Worm (Caenorhabditis elegans): ENCODE measurements around the gene deg-1.

deg-1 gene

ce11 chrX:7799680-7800079, 46.8 kb downstream of the deg-1 start, which contains the start of gene gpx-7:
TSS of gene gpx-7 (minus strand) at chrX:7799780.
- TF ChIP-seq fos-1 (tag; optimal IDR thresholded peaks at IDR 0.05): peak; percentile 12
- no peak for TF ChIP-seq alr-1 (tag; optimal IDR thresholded peaks at IDR 0.05)

ce11 chrX:7800370-7800769, 47.5 kb downstream of the deg-1 start:
- no peak for TF ChIP-seq dmd-4 (tag; optimal IDR thresholded peaks at IDR 0.05)
- TF ChIP-seq mdl-1 (tag; optimal IDR thresholded peaks at IDR 0.05): no peak
- no peak for TF ChIP-seq lin-39 (tag; optimal IDR thresholded peaks at IDR 0.05)
- no peak for TF ChIP-seq ztf-1 (GFP tag; conservative IDR thresholded peaks at IDR 0.05)
- TF ChIP-seq gmeb-1 (tag; optimal IDR thresholded peaks at IDR 0.05): no peak
- no peak for TF ChIP-seq egl-27 (tag; optimal IDR thresholded peaks at IDR 0.05)
- TF ChIP-seq ama-1 (optimal IDR thresholded peaks at IDR 0.05): no peak
- TF ChIP-seq C34F6.9 (tag; optimal IDR thresholded peaks at IDR 0.05): no peak
- TF ChIP-seq peb-1 (tag; optimal IDR thresholded peaks at IDR 0.05): no peak
- TF ChIP-seq nhr-11 (tag; optimal IDR thresholded peaks at IDR 0.05): no peak
- TF ChIP-seq ztf-4 (tag; optimal IDR thresholded peaks at IDR 0.05): no peak
- no peak for TF ChIP-seq F13H6.1 (tag; optimal IDR thresholded peaks at IDR 0.05)
- no peak for TF ChIP-seq nhr-21 (tag; optimal IDR thresholded peaks at IDR 0.05)
- no peak for TF ChIP-seq nhr-23 (tag; optimal IDR thresholded peaks at IDR 0.05)
- TF ChIP-seq nhr-77 (tag; optimal IDR thresholded peaks at IDR 0.05): no peak

- no peak for TF ChIP-seq elt-3 (tag; optimal IDR thresholded peaks at IDR 0.05)
Observed at ce11 chrX:7808388-7808787, 55.5 kb downstream of the deg-1 start.

- TF ChIP-seq blmp-1 (tag; optimal IDR thresholded peaks at IDR 0.05; ENCODE audit: insufficient read depth): peak; percentile 59
- peak; percentile 32 for TF ChIP-seq ceh-16 (tag; optimal IDR thresholded peaks at IDR 0.05)
- peak; percentile 64 for TF ChIP-seq nhr-25 (tag; optimal IDR thresholded peaks at IDR 0.05)
- peak; percentile 92 for TF ChIP-seq nhr-129 (tag; optimal IDR thresholded peaks at IDR 0.05)
- no peak for TF ChIP-seq dmd-4 (tag; optimal IDR thresholded peaks at IDR 0.05)
- TF ChIP-seq egl-27 (tag; optimal IDR thresholded peaks at IDR 0.05): peak; percentile 12
- TF ChIP-seq ztf-4 (tag; optimal IDR thresholded peaks at IDR 0.05): peak; percentile 42
- peak in 1 of 2 experiments; percentile 23 for TF ChIP-seq mdl-1 (tag; optimal IDR thresholded peaks at IDR 0.05)
- TF ChIP-seq snpc-4 (tag; optimal IDR thresholded peaks at IDR 0.05): no peak
- peak; percentile 2 for TF ChIP-seq sma-3 (GFP tag; optimal IDR thresholded peaks at IDR 0.05)
- peak; percentile 40 for TF ChIP-seq fos-1 (tag; optimal IDR thresholded peaks at IDR 0.05)
- peak; percentile 76 for TF ChIP-seq crh-2 (tag; optimal IDR thresholded peaks at IDR 0.05)
- TF ChIP-seq sma-9 (GFP tag; optimal IDR thresholded peaks at IDR 0.05): peak; percentile 48
- TF ChIP-seq sma-9 (tag; optimal IDR thresholded peaks at IDR 0.05): no peak
- no peak for TF ChIP-seq ama-1 (optimal IDR thresholded peaks at IDR 0.05)
- no peak for TF ChIP-seq lin-11 (tag; optimal IDR thresholded peaks at IDR 0.05)
- peak; percentile 22 for TF ChIP-seq unc-55 (GFP tag; optimal IDR thresholded peaks at IDR 0.05)
- peak; percentile 75 for TF ChIP-seq F13H6.1 (tag; optimal IDR thresholded peaks at IDR 0.05)
- TF ChIP-seq nhr-6 (tag; optimal IDR thresholded peaks at IDR 0.05): peak; percentile 70
- TF ChIP-seq C34F6.9 (tag; optimal IDR thresholded peaks at IDR 0.05): peak; percentile 79
- TF ChIP-seq Y55F3AM.14 (GFP tag; optimal IDR thresholded peaks at IDR 0.05): no peak
- TF ChIP-seq nhr-11 (tag; optimal IDR thresholded peaks at IDR 0.05): no peak
- TF ChIP-seq lsy-2 (tag; optimal IDR thresholded peaks at IDR 0.05): peak; percentile 15 to 66
- peak; percentile 35 for TF ChIP-seq zag-1 (tag; optimal IDR thresholded peaks at IDR 0.05)
- TF ChIP-seq sem-4 (tag; optimal IDR thresholded peaks at IDR 0.05): peak; percentile 29
Observed at ce11 chrX:7809352-7810196, 56.7 kb downstream of the deg-1 start.

- TF ChIP-seq lsy-2 (tag; optimal IDR thresholded peaks at IDR 0.05): peak in 1 of 2 experiments; percentile 33
- peak; percentile 46 for TF ChIP-seq crh-2 (tag; optimal IDR thresholded peaks at IDR 0.05)
- TF ChIP-seq unc-62 (GFP tag; optimal IDR thresholded peaks at IDR 0.05): no peak
- no peak for TF ChIP-seq elt-1 (tag; optimal IDR thresholded peaks at IDR 0.05)
- no peak for TF ChIP-seq peb-1 (tag; optimal IDR thresholded peaks at IDR 0.05)
- no peak for TF ChIP-seq mdl-1 (tag; optimal IDR thresholded peaks at IDR 0.05)
- TF ChIP-seq nhr-129 (tag; optimal IDR thresholded peaks at IDR 0.05): peak; percentile 9
- peak; percentile 69 for TF ChIP-seq sma-9 (GFP tag; optimal IDR thresholded peaks at IDR 0.05)
- no peak for TF ChIP-seq sma-9 (tag; optimal IDR thresholded peaks at IDR 0.05)
- peak; percentile 34 for TF ChIP-seq nhr-6 (tag; optimal IDR thresholded peaks at IDR 0.05)
- no peak for TF ChIP-seq ztf-1 (GFP tag; conservative IDR thresholded peaks at IDR 0.05)
- TF ChIP-seq skn-1 (tag; optimal IDR thresholded peaks at IDR 0.05): no peak
- TF ChIP-seq aly-2 (tag; optimal IDR thresholded peaks at IDR 0.05): no peak
- TF ChIP-seq C34F6.9 (tag; optimal IDR thresholded peaks at IDR 0.05): peak; percentile 25
- TF ChIP-seq fos-1 (tag; optimal IDR thresholded peaks at IDR 0.05): no peak
- TF ChIP-seq F13H6.1 (tag; optimal IDR thresholded peaks at IDR 0.05): no peak
- peak; percentile 41 for TF ChIP-seq nhr-21 (tag; optimal IDR thresholded peaks at IDR 0.05)
- TF ChIP-seq unc-55 (GFP tag; optimal IDR thresholded peaks at IDR 0.05): peak; percentile 22
- TF ChIP-seq nhr-23 (tag; optimal IDR thresholded peaks at IDR 0.05): no peak
- peak; percentile 30 for TF ChIP-seq lin-13 (GFP tag; optimal IDR thresholded peaks at IDR 0.05)
- TF ChIP-seq lin-11 (tag; optimal IDR thresholded peaks at IDR 0.05): no peak
- no peak for TF ChIP-seq nhr-25 (tag; optimal IDR thresholded peaks at IDR 0.05)
Observed at ce11 chrX:7810991-7811390, 58.1 kb downstream of the deg-1 start.

Data from whole organism, L2 larva.